Worm (Caenorhabditis elegans) whole organism, young adult: Measurements from ENCODE around the gene R04A9.6.

ENCODE experiments used
- B0261.1 ChIP-seq: sonication (generic microtip); optimal IDR thresholded peaks from 2 replicates; lab custom pipeline; 2016; ENCODE audit warnings: mild to moderate bottlenecking, missing genetic modification characterization, moderate library complexity, missing compliant biosample characterization
- C17E4.6 ChIP-seq: fragments of 200-800 bp; sonication (Bioruptor generic); IDR thresholded peaks from 2 replicates; pipeline ENCODE4 v1.3.6; 2022; ENCODE audit warnings: missing genetic modification reagents, missing genetic modification characterization, missing compliant biosample characterization
- D2030.7 ChIP-seq: fragments of 200-800 bp; sonication (Bioruptor generic); IDR thresholded peaks from 2 replicates; pipeline ENCODE4 v1.3.6; 2022; ENCODE audit warnings: missing genetic modification reagents, missing genetic modification characterization, missing compliant biosample characterization
- F37B4.10 ChIP-seq: fragments of 200-800 bp; sonication (Bioruptor generic); IDR thresholded peaks from 2 replicates; pipeline ENCODE4 v1.3.6; 2022; ENCODE audit warnings: missing genetic modification characterization, missing compliant biosample characterization
- F49E8.2 ChIP-seq: sonication (generic microtip); optimal IDR thresholded peaks from 3 replicates; lab custom pipeline; 2017; ENCODE audit warnings: missing genetic modification characterization, mild to moderate bottlenecking, missing compliant biosample characterization, antibody characterized with exemption, moderate library complexity; ENCODE audit not compliant: insufficient read depth
- Y53G8AR.9 ChIP-seq: fragments of 200-800 bp; sonication (Bioruptor generic); conservative IDR thresholded peaks from 2 replicates; pipeline ENCODE4 v1.3.6; 2022; ENCODE audit warnings: missing genetic modification reagents, missing genetic modification characterization, missing compliant biosample characterization
- Y67H2A.10 ChIP-seq: fragments of 200-800 bp; sonication (Bioruptor generic); conservative IDR thresholded peaks from 2 replicates; pipeline ENCODE4 v1.3.6; 2022; ENCODE audit warnings: missing genetic modification reagents, missing genetic modification characterization, missing compliant biosample characterization
- Y95B8A.8 ChIP-seq: fragments of 200-800 bp; sonication (Bioruptor generic); IDR thresholded peaks from 2 replicates; pipeline ENCODE4 v1.3.6; 2022; ENCODE audit warnings: missing genetic modification reagents, missing genetic modification characterization, missing compliant biosample characterization
- ZK185.1 ChIP-seq: sonication (generic microtip); optimal IDR thresholded peaks from 2 replicates; lab custom pipeline; 2016; ENCODE audit warnings: mild to moderate bottlenecking, missing genetic modification characterization, missing compliant biosample characterization; ENCODE audit not compliant: poor library complexity, severe bottlenecking
- ama-1 ChIP-seq, 3 experiments: fragments of 150-350 bp in 1 of 3; sonication (generic microtip) in 2 of 3; optimal IDR thresholded peaks; 2 replicates each; lab custom pipeline; 2014 to 2018; ENCODE audit warnings: missing biosample characterization in 2 of 3, missing genetic modification characterization in 2 of 3, missing genetic modification reagents in 2 of 3
- attf-3 ChIP-seq: fragments of 200-800 bp; sonication (Bioruptor generic); conservative IDR thresholded peaks from 2 replicates; pipeline ENCODE4 v1.3.6; 2022; ENCODE audit warnings: missing genetic modification reagents, missing genetic modification characterization, missing compliant biosample characterization
- ccch-3 ChIP-seq: fragments of 200-800 bp; sonication (Bioruptor generic); optimal IDR thresholded peaks from 2 replicates; lab custom pipeline; 2018; ENCODE audit warnings: mild to moderate bottlenecking, missing genetic modification characterization, missing compliant biosample characterization
- cebp-2 ChIP-seq: fragments of 200-800 bp; sonication (Bioruptor generic); IDR thresholded peaks from 2 replicates; pipeline ENCODE4 v1.3.6; 2022; ENCODE audit warnings: missing genetic modification characterization, missing compliant biosample characterization
- die-1 ChIP-seq: sonication (generic microtip); optimal IDR thresholded peaks from 2 replicates; lab custom pipeline; 2016; ENCODE audit warnings: missing genotype, mild to moderate bottlenecking, missing genetic modification characterization, missing compliant biosample characterization
- dpff-1 ChIP-seq: sonication (generic microtip); optimal IDR thresholded peaks from 2 replicates; lab custom pipeline; 2017; ENCODE audit warnings: mild to moderate bottlenecking, missing genetic modification characterization, missing compliant biosample characterization
- egrh-3 ChIP-seq: fragments of 200-800 bp; sonication (Bioruptor generic); IDR thresholded peaks from 2 replicates; pipeline ENCODE4 v1.3.6; 2022; ENCODE audit warnings: missing genetic modification reagents, missing genetic modification characterization, missing compliant biosample characterization
- ets-4 ChIP-seq: fragments of 200-800 bp; sonication (Bioruptor generic); optimal IDR thresholded peaks from 2 replicates; lab custom pipeline; 2018; ENCODE audit warnings: mild to moderate bottlenecking, missing genetic modification characterization, missing compliant biosample characterization
- gei-17 ChIP-seq: fragments of 200-800 bp; sonication (Bioruptor generic); optimal IDR thresholded peaks from 2 replicates; lab custom pipeline; 2018; ENCODE audit warnings: mild to moderate bottlenecking, missing genetic modification characterization, missing compliant biosample characterization
- him-1 ChIP-seq: sonication (generic microtip); optimal IDR thresholded peaks from 2 replicates; lab custom pipeline; 2016; ENCODE audit warnings: missing genotype, missing genetic modification reagents, missing genetic modification characterization, missing compliant biosample characterization
- hlh-26 ChIP-seq: fragments of 200-800 bp; sonication (Bioruptor generic); conservative IDR thresholded peaks from 2 replicates; pipeline ENCODE4 v1.3.6; 2022; ENCODE audit warnings: missing genetic modification reagents, missing genetic modification characterization, missing compliant biosample characterization
- let-526 ChIP-seq: fragments of 200-800 bp; sonication (Bioruptor generic); IDR thresholded peaks from 2 replicates; pipeline ENCODE4 v1.3.6; 2022; ENCODE audit warnings: missing genetic modification reagents, missing genetic modification characterization, missing compliant biosample characterization
- lin-40 ChIP-seq: sonication (generic microtip); optimal IDR thresholded peaks from 2 replicates; lab custom pipeline; 2016; ENCODE audit warnings: missing genetic modification characterization, mild to moderate bottlenecking, missing compliant biosample characterization, missing genotype, missing genetic modification reagents
- madf-10 ChIP-seq: sonication (generic microtip); optimal IDR thresholded peaks from 2 replicates; lab custom pipeline; 2016; ENCODE audit warnings: mild to moderate bottlenecking, missing genetic modification characterization, missing compliant biosample characterization
- madf-3 ChIP-seq: fragments of 200-800 bp; sonication (Bioruptor generic); IDR thresholded peaks from 2 replicates; pipeline ENCODE4 v1.3.6; 2022; ENCODE audit warnings: missing genetic modification reagents, missing genetic modification characterization, missing compliant biosample characterization
- madf-8 ChIP-seq: fragments of 200-800 bp; sonication (Bioruptor generic); conservative IDR thresholded peaks from 2 replicates; pipeline ENCODE4 v1.3.6; 2022; ENCODE audit warnings: missing genetic modification reagents, missing genetic modification characterization, missing compliant biosample characterization
- mes-4 ChIP-seq: sonication (generic microtip); optimal IDR thresholded peaks from 2 replicates; lab custom pipeline; 2016; ENCODE audit warnings: missing genotype, missing genetic modification characterization, missing compliant biosample characterization
- nhr-80 ChIP-seq: sonication (generic microtip); optimal IDR thresholded peaks from 2 replicates; lab custom pipeline; 2016; ENCODE audit warnings: missing genetic modification characterization, missing compliant biosample characterization
- rcor-1 ChIP-seq: fragments of 200-800 bp; sonication (Bioruptor generic); IDR thresholded peaks from 2 replicates; pipeline ENCODE4 v1.3.6; 2022; ENCODE audit warnings: missing genetic modification reagents, missing genetic modification characterization, missing compliant biosample characterization
- rpc-1 ChIP-seq, 2 experiments: fragments of 150-350 bp in 1 of 2; sonication (generic microtip) in 1 of 2; optimal IDR thresholded peaks; 2 replicates each; lab custom pipeline; 2014 to 2018; ENCODE audit warnings: missing biosample characterization in 1 of 2, missing genetic modification characterization in 1 of 2, missing genetic modification reagents in 1 of 2, missing genotype in 1 of 2
- snpc-1.3 ChIP-seq: sonication (generic microtip); optimal IDR thresholded peaks from 2 replicates; lab custom pipeline; 2017; ENCODE audit warnings: missing genetic modification characterization, mild to moderate bottlenecking, missing compliant biosample characterization, antibody characterized with exemption, moderate library complexity, missing genotype, missing genetic modification reagents; ENCODE audit not compliant: insufficient read depth
- snpc-3.4 ChIP-seq: sonication (generic microtip); optimal IDR thresholded peaks from 2 replicates; lab custom pipeline; 2017; ENCODE audit warnings: missing genetic modification characterization, mild to moderate bottlenecking, missing compliant biosample characterization, antibody characterized with exemption, moderate library complexity, missing genotype, missing genetic modification reagents
- snpc-4 ChIP-seq, 5 experiments: fragments of 150-350 bp in 1 of 5; sonication (generic microtip) in 4 of 5; optimal IDR thresholded peaks; 2 replicates each; lab custom pipeline; 2014 to 2018; ENCODE audit warnings: missing genetic modification characterization in 5 of 5, missing biosample characterization in 3 of 5, antibody characterized with exemption in 2 of 5, mild to moderate bottlenecking in 2 of 5, missing compliant biosample characterization in 2 of 5, missing genotype in 2 of 5, moderate library complexity in 2 of 5, missing genetic modification reagents in 1 of 5
- tlf-1 ChIP-seq: fragments of 200-800 bp; sonication (Bioruptor generic); optimal IDR thresholded peaks from 2 replicates; lab custom pipeline; 2018; ENCODE audit warnings: mild to moderate bottlenecking, missing genetic modification characterization, missing compliant biosample characterization
- unc-62 ChIP-seq: fragments of 150-350 bp; optimal IDR thresholded peaks from 2 replicates; lab custom pipeline; 2014; ENCODE audit warnings: missing biosample characterization, missing genetic modification reagents, missing genetic modification characterization
- xnd-1 ChIP-seq: sonication (generic microtip); optimal IDR thresholded peaks from 2 replicates; lab custom pipeline; 2016; ENCODE audit warnings: missing genotype, missing genetic modification reagents, missing genetic modification characterization, missing compliant biosample characterization
- zim-3 ChIP-seq: sonication (generic microtip); optimal IDR thresholded peaks from 2 replicates; lab custom pipeline; 2017; ENCODE audit warnings: mild to moderate bottlenecking, missing genetic modification characterization, moderate library complexity, missing compliant biosample characterization
- ztf-18 ChIP-seq: sonication (generic microtip); optimal IDR thresholded peaks from 2 replicates; lab custom pipeline; 2016; ENCODE audit warnings: missing genotype, mild to moderate bottlenecking, missing genetic modification characterization, missing compliant biosample characterization
- ztf-22 ChIP-seq: fragments of 200-800 bp; sonication (Bioruptor generic); optimal IDR thresholded peaks from 2 replicates; lab custom pipeline; 2018; ENCODE audit warnings: mild to moderate bottlenecking, missing genetic modification characterization, moderate library complexity, missing compliant biosample characterization
- ztf-3 ChIP-seq: fragments of 200-800 bp; sonication (Bioruptor generic); optimal IDR thresholded peaks from 2 replicates; lab custom pipeline; 2018; ENCODE audit warnings: mild to moderate bottlenecking, missing genetic modification characterization, missing compliant biosample characterization

Gene R04A9.6

DNA sequence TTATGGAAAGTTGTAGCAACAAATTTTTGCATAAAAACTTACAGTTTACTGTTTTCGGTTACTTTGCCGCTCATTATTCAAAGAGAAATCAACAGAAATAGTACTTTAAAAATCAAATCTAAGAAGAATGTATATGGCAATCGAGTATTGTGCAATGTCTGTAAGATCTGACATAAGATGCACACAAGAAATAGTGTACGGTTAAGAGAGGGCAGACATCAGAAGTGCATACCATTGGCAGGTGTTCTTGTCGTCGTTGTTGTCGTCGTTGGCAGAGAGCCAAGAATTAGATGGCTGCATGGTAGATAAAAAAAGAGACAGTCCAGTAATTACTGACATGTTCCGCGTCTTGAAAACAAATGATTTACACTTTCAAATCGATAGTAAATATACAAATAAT is 2.6 kb upstream of the R04A9.6 start, which contains the start of gene R04A9.7:
R04A9.7 (minus strand) TSS at position 184 of the 400 bp plus-strand sequence.
- no peak for TF ChIP-seq ztf-22
- no peak for TF ChIP-seq madf-8 (GFP tag; lab: Robert Waterston, UW)
- TF ChIP-seq rpc-1 (optimal IDR thresholded peaks at IDR 0.05; lab: Kevin White, UChicago): no peak
- TF ChIP-seq rpc-1 (tag; optimal IDR thresholded peaks at IDR 0.05; lab: Kevin White, UChicago): no peak
- no peak for TF ChIP-seq xnd-1 (tag; lab: Kevin White, UChicago)
- no peak for TF ChIP-seq madf-10 (tag; lab: Kevin White, UChicago)
- no peak for TF ChIP-seq F49E8.2 (tag; lab: Kevin White, UChicago)
- TF ChIP-seq ets-4 (GFP tag; lab: Kevin White, UChicago): no peak
- TF ChIP-seq B0261.1 (tag; lab: Kevin White, UChicago): no peak
- no peak for TF ChIP-seq mes-4 (tag; lab: Kevin White, UChicago)
- no peak for TF ChIP-seq Y67H2A.10
- no peak for TF ChIP-seq tlf-1
- TF ChIP-seq dpff-1 (tag; lab: Kevin White, UChicago): no peak

DNA sequence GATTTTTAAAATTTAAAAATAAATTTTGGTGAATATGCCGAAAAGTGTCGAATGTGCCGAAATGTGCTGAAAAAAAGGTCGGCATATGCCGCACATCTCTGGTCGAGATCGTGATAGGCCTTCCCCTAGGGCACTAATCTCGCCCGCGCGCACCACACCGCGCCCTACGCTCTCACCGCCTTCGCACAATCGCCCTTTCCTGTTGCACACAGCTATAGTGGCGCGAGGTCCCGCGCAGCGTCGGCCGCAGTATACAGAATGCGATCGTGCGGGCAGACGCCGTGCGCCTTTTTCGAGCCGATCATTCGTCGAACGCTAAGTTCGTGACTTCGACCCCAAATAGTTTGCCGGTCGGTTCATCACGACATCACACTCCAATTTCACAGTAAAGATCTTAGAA is 2.2 kb downstream of the R04A9.6 start:
- TF ChIP-seq snpc-4 (GFP tag; optimal IDR thresholded peaks at IDR 0.05; lab: Kevin White, UChicago) (no peak), snpc-4 (tag; optimal IDR thresholded peaks at IDR 0.05; lab: Kevin White, UChicago) (peak in 1 of 4 experiments; percentile 25), Y95B8A.8 (no peak), zim-3 (tag; lab: Kevin White, UChicago) (no peak), C17E4.6 (no peak)

DNA sequence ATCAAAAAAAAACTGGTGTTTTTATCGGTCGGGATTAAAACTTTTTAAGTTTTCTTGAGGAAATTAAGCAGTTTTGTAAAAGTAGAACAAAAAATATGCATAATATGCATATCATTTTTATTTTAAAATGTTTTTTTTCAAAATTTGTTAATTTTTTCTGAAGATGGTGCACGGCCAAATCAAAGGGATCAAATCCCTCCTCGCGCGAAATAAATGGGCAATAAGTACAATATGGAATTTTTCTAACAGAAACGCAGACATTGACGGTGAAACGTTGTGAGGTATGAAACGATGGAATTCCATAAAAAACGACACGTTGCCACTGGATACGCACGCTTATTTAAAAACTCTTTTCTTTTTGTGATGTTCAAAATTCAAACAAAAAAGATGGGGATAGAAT is 5.6 kb downstream of the R04A9.6 start:
- TF ChIP-seq ztf-18 (tag; lab: Kevin White, UChicago) (no peak), lin-40 (peak; percentile 59), gei-17 (peak; percentile 36)

- TF ChIP-seq cebp-2 (GFP tag; lab: Robert Waterston, UW): no peak
- TF ChIP-seq xnd-1 (tag; lab: Kevin White, UChicago): no peak
- TF ChIP-seq let-526 (GFP tag; lab: Robert Waterston, UW): no peak
- TF ChIP-seq die-1 (tag; lab: Kevin White, UChicago): no peak
- TF ChIP-seq B0261.1 (tag; lab: Kevin White, UChicago): no peak
- TF ChIP-seq snpc-3.4 (tag; lab: Kevin White, UChicago): no peak
- no peak for TF ChIP-seq snpc-1.3 (tag; lab: Kevin White, UChicago)
- TF ChIP-seq F37B4.10: no peak
- no peak for TF ChIP-seq attf-3 (GFP tag; lab: Robert Waterston, UW)
- no peak for TF ChIP-seq him-1 (tag; lab: Kevin White, UChicago)
- no peak for TF ChIP-seq egrh-3 (GFP tag; lab: Robert Waterston, UW)
- TF ChIP-seq zim-3 (tag; lab: Kevin White, UChicago): no peak
- no peak for TF ChIP-seq D2030.7
- TF ChIP-seq unc-62 (GFP tag; lab: Kevin White, UChicago): no peak
These were observed 7.2 kb downstream of the R04A9.6 start, which contains the start of gene R04A9.1 for ce11 chrX:404597-404996. Gene R04A9.1, plus strand, starts transcription at chrX:404897.

ce11 chrX:410073-410572 is 12.8 kb downstream of the R04A9.6 start:
- TF ChIP-seq ama-1 (optimal IDR thresholded peaks at IDR 0.05; lab: Kevin White, UChicago) (no peak), ama-1 (GFP tag; optimal IDR thresholded peaks at IDR 0.05; lab: Kevin White, UChicago) (peak in 1 of 2 experiments; percentile 26), ztf-18 (tag; lab: Kevin White, UChicago) (peak; percentile 50), ztf-3 (peak; percentile 64), madf-8 (GFP tag; lab: Robert Waterston, UW) (no peak), hlh-26 (GFP tag; lab: Robert Waterston, UW) (no peak), Y95B8A.8 (peak; percentile 38; the same call in 1 of the 2 replicates), ZK185.1 (tag; lab: Kevin White, UChicago) (peak; percentile 90), nhr-80 (tag; lab: Kevin White, UChicago) (peak; percentile 84), madf-3 (GFP tag; lab: Robert Waterston, UW) (no peak), ccch-3 (no peak), rcor-1 (GFP tag; lab: Robert Waterston, UW) (peak; percentile 76), Y53G8AR.9 (GFP tag; lab: Robert Waterston, UW) (0 out of 2 replicates have a peak, but pooled peaks have one; percentile 67), snpc-4 (GFP tag; optimal IDR thresholded peaks at IDR 0.05; lab: Kevin White, UChicago) (peak; percentile 58), snpc-4 (tag; optimal IDR thresholded peaks at IDR 0.05; lab: Kevin White, UChicago) (peak in 3 of 4 experiments; percentile 45 to 78 (median 54))
